Fruit fly (Drosophila melanogaster) S2 (cell line): ENCODE measurements around the gene mthl2.

Source experiments
- CG8478 ChIP-seq: fragments of >200 bp; optimal IDR thresholded peaks from 2 replicates; lab custom pipeline; 2018
- CTCF ChIP-seq, 2 experiments: fragments of >200 bp; optimal IDR thresholded peaks; 2 replicates each; lab custom pipeline; 2018

The mthl2 gene

dm6 chr3L:5580490-5581116 is 24.0 kb upstream of the mthl2 start:
- TF ChIP-seq CTCF (optimal IDR thresholded peaks at IDR 0.05; lab: Kevin White, UChicago) (no peak), CG8478 (no peak)

- TF ChIP-seq CTCF (optimal IDR thresholded peaks at IDR 0.05; lab: Kevin White, UChicago) (no peak), CG8478 (no peak)
These were observed 23.0 kb upstream of the mthl2 start for dm6 chr3L:5581542-5581941.

dm6 chr3L:5583295-5583707 is 21.3 kb upstream of the mthl2 start:
- TF ChIP-seq CG8478 (no peak), CTCF (optimal IDR thresholded peaks at IDR 0.05; lab: Kevin White, UChicago) (peak in 1 of 2 experiments; percentile 56)

dm6 chr3L:5592437-5592836 is 12.2 kb upstream of the mthl2 start, which contains the start of gene spo:
TSS of gene spo (minus strand) at chr3L:5592571.
- TF ChIP-seq CTCF (optimal IDR thresholded peaks at IDR 0.05; lab: Kevin White, UChicago): no peak

dm6 chr3L:5594163-5594715 is 10.4 kb upstream of the mthl2 start:
- TF ChIP-seq CG8478 (no peak), CTCF (optimal IDR thresholded peaks at IDR 0.05; lab: Kevin White, UChicago) (no peak)

dm6 chr3L:5594853-5595593 is 9.6 kb upstream of the mthl2 start, which contains the start of the genes Alp10 and Alp9:
TSS of gene Alp10 (minus strand) at chr3L:5595272.
TSS of gene Alp9 (plus strand) at chr3L:5595542.
- TF ChIP-seq CTCF (optimal IDR thresholded peaks at IDR 0.05; lab: Kevin White, UChicago) (no peak), CG8478 (no peak)

- no peak for TF ChIP-seq CTCF (optimal IDR thresholded peaks at IDR 0.05; lab: Kevin White, UChicago)
- TF ChIP-seq CG8478: no peak
These were observed 5.0 kb upstream of the mthl2 start, which contains the start of gene CG10591 for dm6 chr3L:5599592-5599991. TSS of gene CG10591 (minus strand) at chr3L:5599692.

- TF ChIP-seq CTCF (optimal IDR thresholded peaks at IDR 0.05; lab: Kevin White, UChicago) (peak in 1 of 2 experiments; percentile 9), CG8478 (no peak)
These were observed 652 bp upstream of the mthl2 start, which contains the start of gene TM9SF3 for dm6 chr3L:5603860-5604415. TSS of gene TM9SF3 (minus strand) at chr3L:5603979.

dm6 chr3L:5608128-5608527 is 3.5 kb downstream of the mthl2 start, which contains the start of gene Eaf6:
TSS of gene Eaf6 (minus strand) at chr3L:5608300.
- TF ChIP-seq CTCF (optimal IDR thresholded peaks at IDR 0.05; lab: Kevin White, UChicago) (peak; percentile 83 to 91), CG8478 (no peak)

dm6 chr3L:5608786-5609370 is 4.3 kb downstream of the mthl2 start:
- TF ChIP-seq CTCF (optimal IDR thresholded peaks at IDR 0.05; lab: Kevin White, UChicago): no peak
- TF ChIP-seq CG8478: no peak

- TF ChIP-seq CTCF (optimal IDR thresholded peaks at IDR 0.05; lab: Kevin White, UChicago) (no peak), CG8478 (no peak)
These were observed 4.9 kb downstream of the mthl2 start for dm6 chr3L:5609493-5609892.

dm6 chr3L:5610582-5610981 is 6.0 kb downstream of the mthl2 start:
- TF ChIP-seq CG8478 (no peak), CTCF (optimal IDR thresholded peaks at IDR 0.05; lab: Kevin White, UChicago) (no peak)

- TF ChIP-seq CG8478 (no peak), CTCF (optimal IDR thresholded peaks at IDR 0.05; lab: Kevin White, UChicago) (no peak)
These were observed 7.2 kb downstream of the mthl2 start for dm6 chr3L:5611732-5612250.

dm6 chr3L:5615744-5616143 is 11.2 kb downstream of the mthl2 start:
- TF ChIP-seq CG8478: no peak
- no peak for TF ChIP-seq CTCF (optimal IDR thresholded peaks at IDR 0.05; lab: Kevin White, UChicago)

- TF ChIP-seq CTCF (optimal IDR thresholded peaks at IDR 0.05; lab: Kevin White, UChicago) (no peak), CG8478 (no peak)
These were observed 11.9 kb downstream of the mthl2 start for dm6 chr3L:5616472-5616871.
